Worm (Caenorhabditis elegans): ENCODE data around the gene C56E6.7.

DNA sequence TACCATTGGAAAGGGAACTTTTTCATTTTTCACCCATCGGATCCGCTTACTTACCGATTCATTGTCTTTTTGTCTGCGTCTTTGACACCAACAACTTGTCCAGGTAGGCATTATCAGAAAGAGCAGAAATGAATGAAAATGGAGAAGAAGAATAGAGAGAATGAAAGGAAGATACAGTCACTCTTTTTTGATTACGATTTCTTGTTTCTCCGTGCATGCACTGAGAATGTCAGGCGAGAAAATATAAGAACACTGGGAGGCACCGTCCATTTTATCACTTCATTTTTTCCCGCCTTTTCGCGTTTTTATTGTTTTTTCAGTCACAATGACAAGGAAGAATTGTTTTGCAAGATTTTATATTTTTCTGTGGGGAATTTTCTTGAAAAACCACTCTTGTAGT, 47.0 kb upstream of the C56E6.7 start:
- TF ChIP-seq lsy-2 (tag; optimal IDR thresholded peaks at IDR 0.05): no peak
- TF ChIP-seq lin-13 (tag; optimal IDR thresholded peaks at IDR 0.05): no peak
- no peak for TF ChIP-seq unc-62 (GFP tag; optimal IDR thresholded peaks at IDR 0.05)
- no peak for TF ChIP-seq zip-8 (tag; optimal IDR thresholded peaks at IDR 0.05)
- TF ChIP-seq unc-120 (tag; optimal IDR thresholded peaks at IDR 0.05; ENCODE audit: poor library complexity, severe bottlenecking): no peak
- TF ChIP-seq ztf-11 (tag; optimal IDR thresholded peaks at IDR 0.05): no peak
- TF ChIP-seq ces-1 (GFP tag; optimal IDR thresholded peaks at IDR 0.05): no peak
- no peak for TF ChIP-seq elt-1 (tag; optimal IDR thresholded peaks at IDR 0.05; ENCODE audit: borderline replicate concordance, insufficient read depth)
- no peak for TF ChIP-seq nhr-12 (tag; optimal IDR thresholded peaks at IDR 0.05)
- TF ChIP-seq snpc-4 (tag; optimal IDR thresholded peaks at IDR 0.05): no peak
- TF ChIP-seq mls-2 (tag; optimal IDR thresholded peaks at IDR 0.05): no peak
